Fruit fly (Drosophila melanogaster): Measurements from ENCODE around the gene Acp24A4.

The Acp24A4 gene

dm6 chr2L:3655698-3656105, 38.0 kb downstream of the Acp24A4 start (continued):
- TF ChIP-seq lov (optimal IDR thresholded peaks at IDR 0.05) = no peak
- peak; percentile 98 for TF ChIP-seq lov (GFP tag; IDR thresholded peaks at IDR 0.05)
- no peak for TF ChIP-seq CG6791 (GFP tag; IDR thresholded peaks at IDR 0.05; ENCODE audit: partially characterized antibody)
- peak; percentile 97 for TF ChIP-seq CG9215 (GFP tag; IDR thresholded peaks at IDR 0.05)
- TF ChIP-seq zf30C (GFP tag; optimal IDR thresholded peaks at IDR 0.05) = peak; percentile 49
- TF ChIP-seq Optix (GFP tag; IDR thresholded peaks at IDR 0.05) = peak; percentile 97
- peak; percentile 99 for TF ChIP-seq ATbp (GFP tag; optimal IDR thresholded peaks at IDR 0.05)
- peak; percentile 85 for TF ChIP-seq CG15073 (GFP tag; optimal IDR thresholded peaks at IDR 0.05)
- TF ChIP-seq Nf-YB (GFP tag; optimal IDR thresholded peaks at IDR 0.05) = peak; percentile 89
- TF ChIP-seq Hmr (GFP tag; optimal IDR thresholded peaks at IDR 0.05) = peak; percentile 98
- peak; percentile 76 for TF ChIP-seq pfk (GFP tag; optimal IDR thresholded peaks at IDR 0.05)
- TF ChIP-seq CG15011 (GFP tag; optimal IDR thresholded peaks at IDR 0.05) = peak; percentile 97
- TF ChIP-seq CG14050 (GFP tag; IDR thresholded peaks at IDR 0.05) = peak; percentile 97
- peak; percentile 64 for TF ChIP-seq CG9797 (GFP tag; optimal IDR thresholded peaks at IDR 0.05)
- peak; percentile 98 for TF ChIP-seq ems (GFP tag; optimal IDR thresholded peaks at IDR 0.05)
- TF ChIP-seq CG33213 (GFP tag; optimal IDR thresholded peaks at IDR 0.05) = peak; percentile 95
- TF ChIP-seq Chrac-16 (GFP tag; optimal IDR thresholded peaks at IDR 0.05) = peak; percentile 98
- peak; percentile 95 for TF ChIP-seq dimm (GFP tag; IDR thresholded peaks at IDR 0.05)
- TF ChIP-seq Dref (GFP tag; IDR thresholded peaks at IDR 0.05) = peak; percentile 38; the same call in 1 of the 2 replicates
- peak; percentile 95 for TF ChIP-seq CG31224 (GFP tag; IDR thresholded peaks at IDR 0.05)
- TF ChIP-seq wek (GFP tag; optimal IDR thresholded peaks at IDR 0.05) = peak; percentile 96
- peak; percentile 99 for TF ChIP-seq CG13424 (tag; optimal IDR thresholded peaks at IDR 0.05)
- peak; percentile 92 for TF ChIP-seq Nf-YC (tag; optimal IDR thresholded peaks at IDR 0.05)
- peak; percentile 97 for TF ChIP-seq CG11398 (GFP tag; optimal IDR thresholded peaks at IDR 0.05)
- peak; percentile 35 for TF ChIP-seq CG13287 (GFP tag; IDR thresholded peaks at IDR 0.05; ENCODE audit: partially characterized antibody)
- TF ChIP-seq Sox102F (GFP tag; optimal IDR thresholded peaks at IDR 0.05) = peak; percentile 99
- peak; percentile 99 for TF ChIP-seq gcm (GFP tag; optimal IDR thresholded peaks at IDR 0.05)
- peak; percentile 98 for TF ChIP-seq E2f1 (GFP tag; IDR thresholded peaks at IDR 0.05)
- peak; percentile 80 for TF ChIP-seq Kr (GFP tag; optimal IDR thresholded peaks at IDR 0.05)
- TF ChIP-seq CG12104 (GFP tag; optimal IDR thresholded peaks at IDR 0.05) = peak; percentile 96
- TF ChIP-seq Adf1 (GFP tag; IDR thresholded peaks at IDR 0.05) = peak; percentile 87
- TF ChIP-seq cad (GFP tag; optimal IDR thresholded peaks at IDR 0.05) = no peak
- TF ChIP-seq CTCF (GFP tag; optimal IDR thresholded peaks at IDR 0.05) = peak; percentile 71
- no peak for TF ChIP-seq CG42726 (GFP tag; IDR thresholded peaks at IDR 0.05; ENCODE audit: partially characterized antibody)
- TF ChIP-seq ranshi (GFP tag; IDR thresholded peaks at IDR 0.05) = peak; percentile 98
- peak; percentile 99 for TF ChIP-seq dysf (GFP tag; IDR thresholded peaks at IDR 0.05)
- TF ChIP-seq otp (GFP tag; IDR thresholded peaks at IDR 0.05) = peak; percentile 97
- peak; percentile 89; the same call in 1 of the 2 replicates for TF ChIP-seq Gsc (GFP tag; IDR thresholded peaks at IDR 0.05)
- peak; percentile 98 for TF ChIP-seq caup (GFP tag; optimal IDR thresholded peaks at IDR 0.05; ENCODE audit: severe bottlenecking)
- peak; percentile 93 for TF ChIP-seq jigr1 (GFP tag; IDR thresholded peaks at IDR 0.05)
- TF ChIP-seq CG3995 (GFP tag; optimal IDR thresholded peaks at IDR 0.05) = peak; percentile 84
- peak; percentile 97 for TF ChIP-seq Aef1 (GFP tag; IDR thresholded peaks at IDR 0.05)
- TF ChIP-seq CG16779 (GFP tag; IDR thresholded peaks at IDR 0.05) = peak; percentile 97
- peak; percentile 93 for TF ChIP-seq Lhr (GFP tag; optimal IDR thresholded peaks at IDR 0.05)
- peak; percentile 93 for TF ChIP-seq CG7987 (GFP tag; optimal IDR thresholded peaks at IDR 0.05)
- TF ChIP-seq Nf-YA (GFP tag; IDR thresholded peaks at IDR 0.05) = peak; percentile 96
- peak; percentile 97 for TF ChIP-seq ttk (GFP tag; IDR thresholded peaks at IDR 0.05)
- peak; percentile 96 for TF ChIP-seq CG8089 (GFP tag; optimal IDR thresholded peaks at IDR 0.05)
- TF ChIP-seq gcm2 (GFP tag; optimal IDR thresholded peaks at IDR 0.05) = peak; percentile 96
- TF ChIP-seq Ravus (GFP tag; IDR thresholded peaks at IDR 0.05) = peak; percentile 94
- peak; percentile 99 for TF ChIP-seq ind (GFP tag; optimal IDR thresholded peaks at IDR 0.05)
- TF ChIP-seq CG6689 (GFP tag; IDR thresholded peaks at IDR 0.05) = peak; percentile 98

All from whole organism, embryonic.